Fruit fly (Drosophila melanogaster) whole organism, embryonic: ENCODE data around the gene CG14636.
A peak's percentile ranks its signal among the peaks of the same experiment; 100 is the strongest.

ENCODE experiments used
- Antp ChIP-seq: fragments of 200-800 bp; sonication (Bioruptor generic); optimal IDR thresholded peaks from 3 replicates; lab custom pipeline; 2016; ENCODE audit warnings: missing biosample characterization, missing genetic modification characterization
- CG11093 ChIP-seq: fragments of 200-800 bp; sonication (Bioruptor generic); IDR thresholded peaks from 3 replicates; pipeline ENCODE4 v1.3.6; 2022; ENCODE audit warnings: missing biosample characterization, missing genetic modification characterization
- CG11398 ChIP-seq: fragments of 200-800 bp; sonication (Bioruptor generic); optimal IDR thresholded peaks from 2 replicates; lab custom pipeline; 2016; ENCODE audit warnings: missing biosample characterization, missing genetic modification characterization
- CG12104 ChIP-seq: fragments of 200-800 bp; sonication (Bioruptor generic); optimal IDR thresholded peaks from 3 replicates; lab custom pipeline; 2016; ENCODE audit warnings: missing biosample characterization, missing genetic modification characterization
- CG1233 ChIP-seq: fragments of 200-800 bp; sonication (Bioruptor generic); optimal IDR thresholded peaks from 4 replicates; lab custom pipeline; 2018; ENCODE audit warnings: missing biosample characterization, mild to moderate bottlenecking, missing genetic modification characterization
- CG13296 ChIP-seq: fragments of 200-800 bp; sonication (Bioruptor generic); optimal IDR thresholded peaks from 3 replicates; lab custom pipeline; 2018; ENCODE audit warnings: missing biosample characterization, mild to moderate bottlenecking, missing genetic modification characterization
- CG14860 ChIP-seq: fragments of 200-800 bp; sonication (Bioruptor generic); IDR thresholded peaks from 3 replicates; pipeline ENCODE4 v1.3.6; 2022; ENCODE audit warnings: missing biosample characterization, missing genetic modification characterization; ENCODE audit not compliant: partially characterized antibody
- CG15514 ChIP-seq: fragments of 200-800 bp; sonication (Bioruptor generic); optimal IDR thresholded peaks from 3 replicates; lab custom pipeline; 2017; ENCODE audit warnings: missing biosample characterization, missing genetic modification characterization, mild to moderate bottlenecking, moderate library complexity, missing genetic modification reagents
- CG15601 ChIP-seq: fragments of 200-800 bp; sonication (Bioruptor generic); optimal IDR thresholded peaks from 3 replicates; lab custom pipeline; 2019; ENCODE audit warnings: missing biosample characterization, mild to moderate bottlenecking, missing genetic modification characterization, moderate library complexity
- CG16813 ChIP-seq: fragments of 200-800 bp; sonication (Bioruptor generic); IDR thresholded peaks from 3 replicates; pipeline ENCODE4 v1.3.6; 2022; ENCODE audit warnings: missing biosample characterization, missing genetic modification characterization; ENCODE audit not compliant: partially characterized antibody
- CG18011 ChIP-seq: fragments of 200-800 bp; sonication (Bioruptor generic); optimal IDR thresholded peaks from 2 replicates; lab custom pipeline; 2017; ENCODE audit warnings: missing biosample characterization, missing genetic modification characterization, mild to moderate bottlenecking, moderate library complexity, missing genotype
- CG18476 ChIP-seq: fragments of 200-800 bp; sonication (Bioruptor generic); optimal IDR thresholded peaks from 2 replicates; lab custom pipeline; 2016; ENCODE audit warnings: missing biosample characterization, mild to moderate bottlenecking, missing genetic modification characterization
- CG3163 ChIP-seq: fragments of 200-800 bp; sonication (Bioruptor generic); optimal IDR thresholded peaks from 3 replicates; lab custom pipeline; 2016; ENCODE audit warnings: missing biosample characterization, missing genetic modification characterization
- CG32772 ChIP-seq: fragments of 200-800 bp; sonication (Bioruptor generic); IDR thresholded peaks from 2 replicates; pipeline ENCODE4 v1.3.6; 2022; ENCODE audit warnings: missing biosample characterization, missing genetic modification characterization
- CG3407 ChIP-seq: fragments of 200-800 bp; sonication (Bioruptor generic); optimal IDR thresholded peaks from 2 replicates; lab custom pipeline; 2018; ENCODE audit warnings: missing biosample characterization, mild to moderate bottlenecking, missing genetic modification characterization
- CG34224 ChIP-seq: fragments of 200-800 bp; sonication (Bioruptor generic); IDR thresholded peaks from 3 replicates; pipeline ENCODE4 v1.3.6; 2022; ENCODE audit warnings: missing biosample characterization, missing genetic modification characterization; ENCODE audit not compliant: partially characterized antibody
- CG8478 ChIP-seq: fragments of >200 bp; optimal IDR thresholded peaks from 2 replicates; lab custom pipeline; 2018
- CG8924 ChIP-seq: fragments of 200-800 bp; optimal IDR thresholded peaks from 3 replicates; lab custom pipeline; 2019; ENCODE audit warnings: missing biosample characterization, mild to moderate bottlenecking, missing genetic modification characterization, moderate library complexity
- Doc2 ChIP-seq: fragments of 200-800 bp; sonication (Bioruptor generic); IDR thresholded peaks from 2 replicates; pipeline ENCODE4 v1.3.6; 2022; ENCODE audit warnings: missing biosample characterization, missing genetic modification characterization
- HLH4C ChIP-seq: fragments of 200-800 bp; sonication (Bioruptor generic); IDR thresholded peaks from 3 replicates; pipeline ENCODE4 v1.3.6; 2022; ENCODE audit warnings: missing biosample characterization, missing genetic modification characterization; ENCODE audit not compliant: partially characterized antibody
- Hmx ChIP-seq: fragments of 200-800 bp; sonication (Bioruptor generic); optimal IDR thresholded peaks from 2 replicates; lab custom pipeline; 2016; ENCODE audit warnings: missing biosample characterization, missing genetic modification characterization
- Hsf ChIP-seq: fragments of 200-800 bp; sonication (Bioruptor generic); optimal IDR thresholded peaks from 3 replicates; lab custom pipeline; 2016; ENCODE audit warnings: missing biosample characterization, missing genetic modification characterization
- Lhr ChIP-seq: fragments of 200-800 bp; sonication (Bioruptor generic); optimal IDR thresholded peaks from 3 replicates; lab custom pipeline; 2017; ENCODE audit warnings: mild to moderate bottlenecking, missing biosample characterization, missing genetic modification reagents, missing genetic modification characterization
- Max ChIP-seq: fragments of 200-800 bp; sonication (Bioruptor generic); optimal IDR thresholded peaks from 2 replicates; lab custom pipeline; 2016; ENCODE audit warnings: missing biosample characterization, mild to moderate bottlenecking, missing genetic modification characterization
- NK7.1 ChIP-seq: fragments of 200-800 bp; sonication (Bioruptor generic); optimal IDR thresholded peaks from 3 replicates; lab custom pipeline; 2016; ENCODE audit warnings: missing biosample characterization, missing genetic modification characterization
- Neu2 ChIP-seq: fragments of 200-800 bp; sonication (Bioruptor generic); optimal IDR thresholded peaks from 3 replicates; lab custom pipeline; 2016; ENCODE audit warnings: missing biosample characterization, missing genetic modification characterization, borderline replicate concordance
- Nf-YA ChIP-seq: fragments of 200-800 bp; sonication (Bioruptor generic); IDR thresholded peaks from 2 replicates; pipeline ENCODE4 v1.3.6; 2022; ENCODE audit warnings: missing biosample characterization, missing genetic modification characterization
- Opbp ChIP-seq: fragments of 200-800 bp; sonication (Bioruptor generic); IDR thresholded peaks from 3 replicates; pipeline ENCODE4 v1.3.6; 2022; ENCODE audit warnings: missing biosample characterization, missing genetic modification characterization; ENCODE audit not compliant: partially characterized antibody
- Rx ChIP-seq: fragments of 200-800 bp; sonication (Bioruptor generic); IDR thresholded peaks from 2 replicates; pipeline ENCODE4 v1.3.6; 2022; ENCODE audit warnings: missing biosample characterization, missing genetic modification characterization
- Six4 ChIP-seq: fragments of 200-800 bp; sonication (Bioruptor generic); optimal IDR thresholded peaks from 2 replicates; lab custom pipeline; 2016; ENCODE audit warnings: missing biosample characterization, missing genetic modification characterization
- Spps ChIP-seq: fragments of 200-800 bp; sonication (Bioruptor generic); optimal IDR thresholded peaks from 2 replicates; lab custom pipeline; 2018; ENCODE audit warnings: missing biosample characterization, mild to moderate bottlenecking, missing genetic modification characterization
- bigmax ChIP-seq: fragments of 200-800 bp; sonication (Bioruptor generic); optimal IDR thresholded peaks from 2 replicates; lab custom pipeline; 2018; ENCODE audit warnings: missing biosample characterization, mild to moderate bottlenecking, missing genetic modification characterization
- bowl ChIP-seq: fragments of 200-800 bp; sonication (Bioruptor generic); IDR thresholded peaks from 2 replicates; pipeline ENCODE4 v1.3.6; 2022; ENCODE audit warnings: missing biosample characterization, missing genetic modification characterization
- chm ChIP-seq: fragments of 200-800 bp; sonication (Bioruptor generic); IDR thresholded peaks from 2 replicates; pipeline ENCODE4 v1.3.6; 2022; ENCODE audit warnings: missing biosample characterization, missing genetic modification characterization
- crol ChIP-seq: fragments of 200-800 bp; sonication (Bioruptor generic); IDR thresholded peaks from 2 replicates; pipeline ENCODE4 v1.3.6; 2022; ENCODE audit warnings: missing biosample characterization, missing genetic modification characterization
- cwo ChIP-seq: fragments of 200-800 bp; sonication (Bioruptor generic); optimal IDR thresholded peaks from 3 replicates; lab custom pipeline; 2017; ENCODE audit warnings: missing biosample characterization, missing genetic modification characterization, mild to moderate bottlenecking, moderate library complexity, missing genetic modification reagents
- dmrt11E ChIP-seq: fragments of 200-800 bp; sonication (Bioruptor generic); optimal IDR thresholded peaks from 3 replicates; lab custom pipeline; 2018; ENCODE audit warnings: missing biosample characterization, mild to moderate bottlenecking, missing genetic modification characterization, moderate library complexity
- exex ChIP-seq: fragments of 200-800 bp; sonication (Bioruptor generic); optimal IDR thresholded peaks from 4 replicates; lab custom pipeline; 2018; ENCODE audit warnings: missing biosample characterization, mild to moderate bottlenecking, missing genetic modification characterization, moderate library complexity
- gcm ChIP-seq: fragments of 200-800 bp; sonication (Bioruptor generic); optimal IDR thresholded peaks from 2 replicates; lab custom pipeline; 2019; ENCODE audit warnings: missing biosample characterization, mild to moderate bottlenecking, missing genetic modification characterization, moderate library complexity
- her ChIP-seq: fragments of 200-800 bp; sonication (Bioruptor generic); optimal IDR thresholded peaks from 2 replicates; lab custom pipeline; 2016; ENCODE audit warnings: missing biosample characterization, missing genetic modification characterization
- lbe ChIP-seq: fragments of 200-800 bp; sonication (Bioruptor generic); optimal IDR thresholded peaks from 2 replicates; lab custom pipeline; 2016; ENCODE audit warnings: missing biosample characterization, mild to moderate bottlenecking, missing genetic modification characterization
- phol ChIP-seq: fragments of 200-800 bp; sonication (Bioruptor generic); optimal IDR thresholded peaks from 3 replicates; lab custom pipeline; 2018; ENCODE audit warnings: missing biosample characterization, mild to moderate bottlenecking, missing genetic modification characterization, moderate library complexity
- pros ChIP-seq: fragments of 200-800 bp; sonication (Bioruptor generic); optimal IDR thresholded peaks from 3 replicates; lab custom pipeline; 2019; ENCODE audit warnings: missing biosample characterization, mild to moderate bottlenecking, missing genetic modification characterization, moderate library complexity
- ro ChIP-seq: fragments of 200-800 bp; sonication (Bioruptor generic); IDR thresholded peaks from 2 replicates; pipeline ENCODE4 v1.3.6; 2022; ENCODE audit warnings: missing biosample characterization, missing genetic modification characterization
- schlank ChIP-seq: fragments of 200-800 bp; sonication (Bioruptor generic); optimal IDR thresholded peaks from 2 replicates; lab custom pipeline; 2018; ENCODE audit warnings: missing biosample characterization, mild to moderate bottlenecking, missing genetic modification characterization
- slbo ChIP-seq: fragments of 200-800 bp; sonication (Bioruptor generic); IDR thresholded peaks from 2 replicates; pipeline ENCODE4 v1.3.6; 2022; ENCODE audit warnings: missing biosample characterization, missing genetic modification characterization
- slp2 ChIP-seq: fragments of 200-800 bp; sonication (Bioruptor generic); optimal IDR thresholded peaks from 2 replicates; lab custom pipeline; 2016; ENCODE audit warnings: missing biosample characterization, missing genetic modification characterization
- sug ChIP-seq: fragments of 200-800 bp; optimal IDR thresholded peaks from 2 replicates; lab custom pipeline; 2019; ENCODE audit warnings: missing biosample characterization, mild to moderate bottlenecking, missing genetic modification characterization, moderate library complexity
- tin ChIP-seq: fragments of 200-800 bp; sonication (Bioruptor generic); optimal IDR thresholded peaks from 3 replicates; lab custom pipeline; 2016; ENCODE audit warnings: missing biosample characterization, missing genetic modification characterization
- unc-4 ChIP-seq: fragments of 200-800 bp; sonication (Bioruptor generic); IDR thresholded peaks from 2 replicates; pipeline ENCODE4 v1.3.6; 2022; ENCODE audit warnings: missing biosample characterization, missing genetic modification characterization; ENCODE audit not compliant: partially characterized antibody
- zf30C ChIP-seq: fragments of 200-800 bp; sonication (Bioruptor generic); optimal IDR thresholded peaks from 3 replicates; lab custom pipeline; 2018; ENCODE audit warnings: missing biosample characterization, mild to moderate bottlenecking, missing genetic modification characterization

CG14636 gene

dm6 chr3R:4214038-4214437, 1.1 kb downstream of the CG14636 start (continued):
- no peak for TF ChIP-seq zf30C (GFP tag; lab: Kevin White, UChicago)
- TF ChIP-seq CG16813 (GFP tag; lab: Robert Waterston, UW) = no peak
- TF ChIP-seq CG3407 (GFP tag; lab: Kevin White, UChicago) = peak; percentile 69
- TF ChIP-seq chm = peak; percentile 50; the same call in 1 of the 2 replicates
- no peak for TF ChIP-seq Neu2 (GFP tag; lab: Kevin White, UChicago)
- peak; percentile 68 for TF ChIP-seq CG11398 (GFP tag; lab: Kevin White, UChicago)
- TF ChIP-seq Hmx (GFP tag; lab: Kevin White, UChicago) = no peak
- TF ChIP-seq her (GFP tag; lab: Kevin White, UChicago) = peak; percentile 70
- TF ChIP-seq bowl (GFP tag; lab: Robert Waterston, UW) = peak; percentile 64; the same call in 1 of the 2 replicates
- peak; percentile 20 for TF ChIP-seq CG12104 (GFP tag; lab: Kevin White, UChicago)
- TF ChIP-seq CG11093 (GFP tag; lab: Robert Waterston, UW) = peak; percentile 82
- TF ChIP-seq exex (tag; lab: Kevin White, UChicago) = no peak
- peak; percentile 32 for TF ChIP-seq CG3163 (GFP tag; lab: Kevin White, UChicago)
- peak; percentile 57 for TF ChIP-seq cwo (GFP tag; lab: Kevin White, UChicago)
- TF ChIP-seq Six4 = peak; percentile 64
- no peak for TF ChIP-seq bigmax
- peak; percentile 37 for TF ChIP-seq gcm (GFP tag; lab: Kevin White, UChicago)
- TF ChIP-seq dmrt11E (tag; lab: Kevin White, UChicago) = peak; percentile 31
- no peak for TF ChIP-seq CG14860 (GFP tag; lab: Robert Waterston, UW)
- peak; percentile 79 for TF ChIP-seq ro (GFP tag; lab: Robert Waterston, UW)
- peak; percentile 40 for TF ChIP-seq Max (GFP tag; lab: Kevin White, UChicago)
- peak; percentile 29 for TF ChIP-seq Lhr (GFP tag; lab: Kevin White, UChicago)
- TF ChIP-seq CG8924 (tag; lab: Kevin White, UChicago) = peak; percentile 64
- no peak for TF ChIP-seq crol
- no peak for TF ChIP-seq lbe (GFP tag; lab: Kevin White, UChicago)
- TF ChIP-seq phol (tag; lab: Kevin White, UChicago) = peak; percentile 77
- TF ChIP-seq sug (tag; lab: Kevin White, UChicago) = peak; percentile 23
- TF ChIP-seq Hsf (GFP tag; lab: Kevin White, UChicago) = peak; percentile 71
- no peak for TF ChIP-seq Opbp (GFP tag; lab: Robert Waterston, UW)
- peak; percentile 52 for TF ChIP-seq CG13296
- TF ChIP-seq CG15514 (GFP tag; lab: Kevin White, UChicago) = peak; percentile 48
- TF ChIP-seq CG32772 (GFP tag; lab: Robert Waterston, UW) = peak; percentile 92
- peak; percentile 29 for TF ChIP-seq CG15601 (tag; lab: Kevin White, UChicago)
- TF ChIP-seq Rx = peak; percentile 90
- TF ChIP-seq CG34224 (GFP tag; lab: Robert Waterston, UW) = no peak
- no peak for TF ChIP-seq unc-4 (GFP tag; lab: Robert Waterston, UW)
- TF ChIP-seq CG8478 (lab: Kevin White, UChicago) = no peak
- TF ChIP-seq CG1233 (GFP tag; lab: Kevin White, UChicago) = peak; percentile 56
- peak; percentile 77 for TF ChIP-seq slp2
- peak; percentile 3 for TF ChIP-seq Spps
- peak; percentile 66 for TF ChIP-seq Doc2 (GFP tag; lab: Robert Waterston, UW)
- TF ChIP-seq HLH4C = no peak
- TF ChIP-seq pros (GFP tag; lab: Kevin White, UChicago) = no peak
- peak; percentile 86 for TF ChIP-seq tin
- peak; percentile 88 for TF ChIP-seq slbo
- peak; percentile 47 for TF ChIP-seq NK7.1 (GFP tag; lab: Kevin White, UChicago)
- peak; percentile 18 for TF ChIP-seq CG18011
- peak; percentile 33 for TF ChIP-seq CG18476 (GFP tag; lab: Kevin White, UChicago)
- peak; percentile 89 for TF ChIP-seq Antp (GFP tag; lab: Kevin White, UChicago)
- TF ChIP-seq schlank (tag; lab: Kevin White, UChicago) = peak; percentile 22
- TF ChIP-seq Nf-YA = peak; percentile 87
